Worm (Caenorhabditis elegans): ENCODE measurements around the gene T22B2.2.

T22B2.2 gene

DNA sequence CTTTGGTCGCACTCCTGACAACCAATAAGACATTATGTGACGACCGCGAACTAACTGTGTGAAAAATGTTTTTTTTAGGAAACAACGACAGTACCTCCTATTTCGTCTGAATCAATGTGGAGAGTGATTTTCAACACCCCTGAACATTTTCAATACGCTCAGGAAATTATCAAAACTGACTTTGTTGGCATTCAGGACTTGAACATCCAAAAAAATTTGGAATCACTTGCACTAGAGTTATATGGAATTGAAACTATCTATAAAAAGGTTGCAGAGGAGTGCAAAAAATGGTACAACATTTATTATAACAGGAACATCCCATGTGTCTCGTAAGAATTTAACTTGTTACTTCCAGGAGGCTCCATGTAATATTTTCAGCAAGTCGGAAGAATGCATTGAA, 2.0 kb upstream of the T22B2.2 start:
- no peak for TF ChIP-seq sdz-12 (GFP tag; optimal IDR thresholded peaks at IDR 0.05)
- peak in 1 of 2 experiments; percentile 64 for TF ChIP-seq unc-62 (GFP tag; optimal IDR thresholded peaks at IDR 0.05 in 1 of 2)
- no peak for TF ChIP-seq unc-62 (tag; optimal IDR thresholded peaks at IDR 0.05)
- no peak for TF ChIP-seq mdt-29 (GFP tag; IDR thresholded peaks at IDR 0.05)

DNA sequence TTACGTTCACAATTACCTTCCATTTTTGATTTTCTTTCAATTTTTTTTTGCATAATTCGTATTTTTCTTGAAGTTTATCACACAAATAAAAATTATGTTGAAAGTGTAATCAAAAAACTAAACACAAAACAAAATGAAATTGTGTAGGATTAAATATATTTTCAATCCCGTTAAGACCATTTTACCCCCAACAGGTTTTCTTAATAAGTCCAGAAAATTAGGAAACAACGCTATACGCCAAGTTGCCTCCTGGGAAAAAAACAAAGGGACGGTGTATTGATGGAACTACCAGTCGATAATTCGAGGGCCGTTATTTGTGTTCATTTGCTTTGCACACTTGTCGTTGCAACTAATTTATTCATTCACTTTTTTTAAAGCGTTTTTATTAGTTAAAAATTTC, 512 bp upstream of the T22B2.2 start:
- no peak for TF ChIP-seq ceh-28 (tag; optimal IDR thresholded peaks at IDR 0.05)
- TF ChIP-seq aha-1 (tag) = peak; percentile 94
- no peak for TF ChIP-seq lin-39 (tag; optimal IDR thresholded peaks at IDR 0.05)

DNA sequence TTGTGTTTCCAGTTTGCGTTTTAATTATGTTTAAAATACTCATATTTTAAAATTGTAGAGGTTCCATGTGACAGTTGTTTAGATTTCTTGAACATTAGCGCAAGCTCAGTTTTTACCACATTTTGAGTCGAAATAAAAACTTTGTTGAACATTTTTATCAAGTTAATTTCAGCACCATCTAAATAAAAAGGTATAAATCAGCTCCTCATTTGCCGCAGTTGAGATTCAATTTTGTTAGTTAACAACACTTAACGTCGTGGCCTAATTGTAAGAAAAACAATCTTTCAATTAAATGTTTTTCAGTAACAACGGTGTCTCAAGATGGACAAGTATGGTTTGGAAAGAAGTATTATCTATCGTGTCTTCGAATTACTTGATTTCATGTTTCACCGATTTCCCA, 546 bp downstream of the T22B2.2 start:
- TF ChIP-seq spr-3 (GFP tag; optimal IDR thresholded peaks at IDR 0.05) (no peak), nhr-77 (tag; optimal IDR thresholded peaks at IDR 0.05) (no peak), unc-62 (GFP tag; optimal IDR thresholded peaks at IDR 0.05 in 1 of 2) (peak in 1 of 2 experiments; percentile 90), unc-62 (tag; optimal IDR thresholded peaks at IDR 0.05) (no peak), pqm-1 (tag; optimal IDR thresholded peaks at IDR 0.05) (no peak), T20F7.1 (GFP tag; optimal IDR thresholded peaks at IDR 0.05) (no peak), aha-1 (tag) (peak; percentile 88), nhr-48 (tag; optimal IDR thresholded peaks at IDR 0.05) (no peak)

ce11 chrX:3925776-3926175, 5.6 kb downstream of the T22B2.2 start, which contains the start of gene T22B2.1:
Gene T22B2.1 (plus strand): TSS chrX:3926076.
- TF ChIP-seq aha-1 (tag) (peak; percentile 74), set-16 (GFP tag; IDR thresholded peaks at IDR 0.05) (no peak)

DNA sequence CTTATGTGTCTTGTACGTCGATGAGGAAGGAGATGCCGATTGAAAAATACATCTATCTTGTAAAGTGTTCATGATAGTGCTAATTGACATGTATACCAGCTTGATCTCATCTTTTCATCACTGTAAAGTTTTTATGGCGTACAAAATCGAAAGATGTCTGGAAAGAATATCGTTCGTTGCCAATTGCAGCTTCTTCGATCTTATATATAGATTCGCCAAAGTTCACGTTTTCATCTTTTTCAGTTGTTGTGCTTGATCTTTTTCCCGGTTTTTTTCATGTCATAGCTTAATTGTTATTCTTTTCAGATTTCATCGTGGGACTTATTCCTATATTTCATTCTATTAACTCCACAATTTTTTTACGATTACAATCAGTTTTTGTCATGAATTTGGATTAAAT, 11.1 kb downstream of the T22B2.2 start, which contains the start of gene adt-3:
TSS of gene adt-3 (plus strand) at position 301 of the 400 bp plus-strand sequence.
- no peak for TF ChIP-seq ceh-20 (GFP tag; IDR thresholded peaks at IDR 0.05)
- no peak for TF ChIP-seq cey-2 (tag; optimal IDR thresholded peaks at IDR 0.05; ENCODE audit: borderline replicate concordance, insufficient read depth)
- TF ChIP-seq ceh-82 (tag; optimal IDR thresholded peaks at IDR 0.05) = no peak
- no peak for TF ChIP-seq nhr-237 (tag; optimal IDR thresholded peaks at IDR 0.05)
- no peak for TF ChIP-seq ama-1 (optimal IDR thresholded peaks at IDR 0.05)
- TF ChIP-seq rbr-2 (tag; optimal IDR thresholded peaks at IDR 0.05) = no peak
- no peak for TF ChIP-seq ZK546.5 (tag; optimal IDR thresholded peaks at IDR 0.05)
- no peak for TF ChIP-seq fkh-10 (GFP tag; optimal IDR thresholded peaks at IDR 0.05)
- TF ChIP-seq tag-97 (GFP tag; IDR thresholded peaks at IDR 0.05) = no peak
- TF ChIP-seq nhr-48 (tag; optimal IDR thresholded peaks at IDR 0.05) = no peak

DNA sequence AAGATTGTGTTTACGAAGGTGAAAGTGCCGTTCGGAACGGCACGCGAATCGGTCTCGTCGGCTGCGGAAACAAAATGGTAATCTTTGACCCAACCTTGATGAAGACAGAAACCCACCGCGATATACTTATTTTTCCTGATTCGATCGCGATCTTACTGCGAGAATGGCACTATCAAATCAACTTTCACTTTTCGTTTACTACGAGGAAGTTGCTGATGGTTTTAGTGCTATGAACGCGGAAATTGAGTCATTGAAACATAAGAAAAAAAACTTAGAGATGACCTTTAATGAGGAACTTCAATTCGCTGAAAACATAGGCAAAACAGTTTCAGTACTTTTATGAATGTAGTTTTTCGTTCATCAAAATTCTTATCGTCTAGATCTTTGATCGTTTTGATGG, 12.5 kb downstream of the T22B2.2 start:
- TF ChIP-seq Y75B8A.6 (GFP tag; IDR thresholded peaks at IDR 0.05) (no peak), unc-62 (GFP tag; optimal IDR thresholded peaks at IDR 0.05 in 1 of 2) (peak in 1 of 2 experiments; percentile 23), unc-62 (tag; optimal IDR thresholded peaks at IDR 0.05) (no peak)

ce11 chrX:3937483-3937882, 17.3 kb downstream of the T22B2.2 start:
- no peak for TF ChIP-seq F26F4.8 (GFP tag; conservative IDR thresholded peaks at IDR 0.05)
- no peak for TF ChIP-seq unc-62 (GFP tag; optimal IDR thresholded peaks at IDR 0.05 in 1 of 2)
- no peak for TF ChIP-seq unc-62 (tag; optimal IDR thresholded peaks at IDR 0.05)
- TF ChIP-seq nhr-76 (tag; optimal IDR thresholded peaks at IDR 0.05) = no peak
- no peak for TF ChIP-seq ztf-11 (tag; optimal IDR thresholded peaks at IDR 0.05)
- TF ChIP-seq mep-1 (tag; optimal IDR thresholded peaks at IDR 0.05) = no peak
- TF ChIP-seq nhr-10 (tag; optimal IDR thresholded peaks at IDR 0.05) = no peak
- no peak for TF ChIP-seq unc-130 (GFP tag; optimal IDR thresholded peaks at IDR 0.05)
- no peak for TF ChIP-seq nhr-11 (tag; optimal IDR thresholded peaks at IDR 0.05)
- no peak for TF ChIP-seq ceh-44 (GFP tag; IDR thresholded peaks at IDR 0.05)
- no peak for TF ChIP-seq lir-3 (tag; optimal IDR thresholded peaks at IDR 0.05)
- TF ChIP-seq T26A8.4 (GFP tag; IDR thresholded peaks at IDR 0.05) = no peak
- TF ChIP-seq fkh-10 (GFP tag; optimal IDR thresholded peaks at IDR 0.05) = no peak
- no peak for TF ChIP-seq nhr-77 (tag; optimal IDR thresholded peaks at IDR 0.05)
- TF ChIP-seq lin-13 (GFP tag; optimal IDR thresholded peaks at IDR 0.05) = no peak

All from whole organism, L4 larva.